Worm (Caenorhabditis elegans) whole organism, L3 larva: ENCODE measurements around the gene cox-11.

Experiments used
- ceh-82 ChIP-seq: fragments of 150-350 bp; optimal IDR thresholded peaks from 2 replicates; lab custom pipeline; 2014; ENCODE audit warnings: missing biosample characterization, missing genetic modification characterization
- nhr-76 ChIP-seq: fragments of 150-350 bp; sonication (generic microtip); optimal IDR thresholded peaks from 5 replicates; lab custom pipeline; 2014; ENCODE audit warnings: missing biosample characterization, missing genetic modification characterization
- snpc-4 ChIP-seq: fragments of 150-350 bp; optimal IDR thresholded peaks from 2 replicates; lab custom pipeline; 2014; ENCODE audit warnings: missing biosample characterization, missing genetic modification characterization
- tbx-2 ChIP-seq: sonication (generic microtip); optimal IDR thresholded peaks from 2 replicates; lab custom pipeline; 2016; ENCODE audit warnings: mild to moderate bottlenecking, missing genetic modification characterization, missing compliant biosample characterization

ce11 chrIV:13220594-13220993 is 23.5 kb upstream of the cox-11 start:
- TF ChIP-seq nhr-76 (tag; lab: Kevin White, UChicago) (no peak), ceh-82 (tag; lab: Kevin White, UChicago) (no peak), tbx-2 (tag; lab: Kevin White, UChicago) (no peak), snpc-4 (tag; lab: Kevin White, UChicago) (no peak)
